Worm (Caenorhabditis elegans) whole organism, early embryonic: ENCODE data around the gene K10D2.5.

Experiments
- F13C5.2 ChIP-seq: sonication (generic microtip); optimal IDR thresholded peaks from 2 replicates; lab custom pipeline; 2017; ENCODE audit warnings: mild to moderate bottlenecking, missing genetic modification characterization, inconsistent platforms, missing compliant biosample characterization
- ama-1 ChIP-seq: fragments of 150-350 bp; optimal IDR thresholded peaks from 2 replicates; lab custom pipeline; 2014
- flt-1 ChIP-seq: fragments of 200-800 bp; sonication (Bioruptor generic); IDR thresholded peaks from 2 replicates; pipeline ENCODE4 v1.3.6; 2022; ENCODE audit warnings: missing genetic modification characterization, missing compliant biosample characterization

ce11 chrIII:5190671-5191174, 18.2 kb downstream of the K10D2.5 start, which contains the start of gene hira-1:
- TF ChIP-seq ama-1: no peak
- no peak for TF ChIP-seq F13C5.2 (tag; lab: Kevin White, UChicago)
- TF ChIP-seq flt-1 (GFP tag; lab: Robert Waterston, UW): no peak
